Worm (Caenorhabditis elegans): Measurements from ENCODE around the gene Y56A3A.31.

The Y56A3A.31 gene

DNA sequence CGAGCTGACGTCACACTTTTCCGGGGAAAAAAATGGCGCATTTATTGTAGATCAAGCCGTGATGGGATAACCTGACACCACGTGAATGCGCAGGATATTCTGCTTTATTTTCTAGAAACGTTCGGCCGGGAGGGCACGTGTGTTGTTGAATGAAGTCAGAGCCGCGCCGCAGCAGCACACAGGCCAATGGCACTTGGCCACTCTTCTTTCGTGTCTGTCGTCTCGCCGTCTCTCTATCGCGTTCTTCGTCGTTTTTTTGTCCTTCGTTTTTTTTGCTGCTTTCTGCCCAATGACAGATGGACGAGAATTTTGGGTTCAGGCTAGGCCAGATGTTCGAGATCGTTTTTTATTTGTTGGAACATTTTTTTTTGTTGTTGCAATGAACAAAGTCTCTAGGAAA lies 7.3 kb downstream of the Y56A3A.31 start (continued):
- TF ChIP-seq nhr-23 (tag; optimal IDR thresholded peaks at IDR 0.05) (no peak), unc-62 (GFP tag; optimal IDR thresholded peaks at IDR 0.05) (no peak), nhr-43 (tag; optimal IDR thresholded peaks at IDR 0.05; ENCODE audit: poor library complexity, severe bottlenecking) (no peak), ZK546.5 (tag; optimal IDR thresholded peaks at IDR 0.05) (no peak), snpc-4 (tag; optimal IDR thresholded peaks at IDR 0.05) (peak; percentile 39), jun-1 (tag; optimal IDR thresholded peaks at IDR 0.05) (no peak), nhr-67 (tag; optimal IDR thresholded peaks at IDR 0.05) (no peak), ceh-82 (tag; optimal IDR thresholded peaks at IDR 0.05) (no peak), aly-2 (tag; optimal IDR thresholded peaks at IDR 0.05) (no peak), nhr-11 (tag; optimal IDR thresholded peaks at IDR 0.05) (no peak), ztf-11 (tag; optimal IDR thresholded peaks at IDR 0.05) (no peak), ztf-4 (tag; optimal IDR thresholded peaks at IDR 0.05) (no peak), fkh-10 (GFP tag; optimal IDR thresholded peaks at IDR 0.05) (no peak), skn-1 (tag; optimal IDR thresholded peaks at IDR 0.05) (no peak), nhr-77 (tag; optimal IDR thresholded peaks at IDR 0.05) (no peak), zag-1 (tag; optimal IDR thresholded peaks at IDR 0.05) (no peak), R02D3.7 (tag; optimal IDR thresholded peaks at IDR 0.05) (no peak), lin-15B (tag; optimal IDR thresholded peaks at IDR 0.05) (peak; percentile 87), pha-4 (tag; optimal IDR thresholded peaks at IDR 0.05) (peak; percentile 50), ceh-28 (tag; optimal IDR thresholded peaks at IDR 0.05) (no peak), tbx-2 (tag; optimal IDR thresholded peaks at IDR 0.05) (no peak), elt-2 (tag; optimal IDR thresholded peaks at IDR 0.05) (peak; percentile 13)

ce11 chrIII:11982474-11982873 lies 8.2 kb downstream of the Y56A3A.31 start:
- TF ChIP-seq nhr-23 (tag; optimal IDR thresholded peaks at IDR 0.05), result no peak
- TF ChIP-seq eor-1 (tag; optimal IDR thresholded peaks at IDR 0.05), result no peak
- no peak for TF ChIP-seq ama-1 (optimal IDR thresholded peaks at IDR 0.05)
- TF ChIP-seq aly-2 (tag; optimal IDR thresholded peaks at IDR 0.05), result no peak
- TF ChIP-seq snpc-4 (tag; optimal IDR thresholded peaks at IDR 0.05), result no peak
- TF ChIP-seq nhr-11 (tag; optimal IDR thresholded peaks at IDR 0.05), result no peak
- no peak for TF ChIP-seq nhr-76 (tag; optimal IDR thresholded peaks at IDR 0.05)
- no peak for TF ChIP-seq elt-1 (tag; optimal IDR thresholded peaks at IDR 0.05)
- no peak for TF ChIP-seq ztf-11 (tag; optimal IDR thresholded peaks at IDR 0.05)
- TF ChIP-seq sea-2 (GFP tag; optimal IDR thresholded peaks at IDR 0.05), result no peak
- no peak for TF ChIP-seq egl-27 (tag; optimal IDR thresholded peaks at IDR 0.05)
- no peak for TF ChIP-seq nhr-25 (tag; optimal IDR thresholded peaks at IDR 0.05)
- no peak for TF ChIP-seq mdl-1 (tag; optimal IDR thresholded peaks at IDR 0.05)

ce11 chrIII:11985066-11985465 lies 10.8 kb downstream of the Y56A3A.31 start:
- no peak for TF ChIP-seq elt-2 (tag; optimal IDR thresholded peaks at IDR 0.05)
- TF ChIP-seq lin-39 (tag; optimal IDR thresholded peaks at IDR 0.05), result no peak
- TF ChIP-seq nhr-237 (tag; optimal IDR thresholded peaks at IDR 0.05), result no peak
- no peak for TF ChIP-seq elt-1 (tag; optimal IDR thresholded peaks at IDR 0.05)
- TF ChIP-seq ceh-16 (tag; optimal IDR thresholded peaks at IDR 0.05), result no peak
- TF ChIP-seq ceh-28 (tag; optimal IDR thresholded peaks at IDR 0.05), result no peak
- TF ChIP-seq R02D3.7 (tag; optimal IDR thresholded peaks at IDR 0.05), result no peak

DNA sequence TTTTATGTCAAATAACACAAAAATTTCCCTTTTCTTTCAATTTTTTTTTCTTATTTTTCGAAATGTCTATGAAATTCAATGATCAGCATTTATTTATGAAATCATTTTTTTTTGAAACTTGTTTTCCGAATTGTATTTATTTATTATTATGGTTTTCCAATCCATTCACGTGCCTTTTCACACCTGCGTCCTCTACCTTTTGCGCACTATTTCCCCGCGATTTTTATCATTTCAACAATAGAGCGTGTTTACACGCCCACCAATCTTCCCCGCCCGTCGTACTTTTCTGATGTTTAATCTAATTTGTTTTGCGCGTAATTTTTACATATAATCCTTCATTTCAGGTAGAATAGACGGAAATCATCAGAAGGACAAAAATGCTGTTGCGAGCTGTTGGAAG lies 15.5 kb downstream of the Y56A3A.31 start, which contains the start of gene wah-1:
Gene wah-1 (plus strand): TSS at position 345 of the 400 bp plus-strand sequence.
- TF ChIP-seq tbx-2 (tag; optimal IDR thresholded peaks at IDR 0.05) (no peak), elt-2 (tag; optimal IDR thresholded peaks at IDR 0.05) (peak; percentile 15), nhr-28 (tag; optimal IDR thresholded peaks at IDR 0.05) (no peak), unc-62 (GFP tag; optimal IDR thresholded peaks at IDR 0.05) (no peak), nfya-1 (tag; optimal IDR thresholded peaks at IDR 0.05; ENCODE audit: insufficient read depth) (peak; percentile 61), pha-4 (tag; optimal IDR thresholded peaks at IDR 0.05) (peak; percentile 77), nhr-25 (tag; optimal IDR thresholded peaks at IDR 0.05) (peak; percentile 10), eor-1 (tag; optimal IDR thresholded peaks at IDR 0.05) (no peak), hmg-11 (tag; optimal IDR thresholded peaks at IDR 0.05) (peak; percentile 42)

Measured in whole organism, L3 larva.